Fruit fly (Drosophila melanogaster) whole organism, embryonic: Measurements from ENCODE around the gene CG32344.

Source experiments
- CG12219 ChIP-seq: fragments of 200-800 bp; sonication (Bioruptor generic); optimal IDR thresholded peaks from 3 replicates; lab custom pipeline; 2018; ENCODE audit warnings: missing biosample characterization, mild to moderate bottlenecking, missing genetic modification characterization
- CG13123 ChIP-seq: fragments of 200-800 bp; sonication (Bioruptor generic); optimal IDR thresholded peaks from 2 replicates; lab custom pipeline; 2016; ENCODE audit warnings: missing biosample characterization, missing genetic modification characterization
- CG14965 ChIP-seq: fragments of 200-800 bp; sonication (Bioruptor generic); optimal IDR thresholded peaks from 2 replicates; lab custom pipeline; 2016; ENCODE audit warnings: missing biosample characterization, missing genetic modification characterization, borderline replicate concordance
- CG6689 ChIP-seq: fragments of 200-800 bp; sonication (Bioruptor generic); IDR thresholded peaks from 2 replicates; pipeline ENCODE4 v1.3.6; 2022; ENCODE audit warnings: missing biosample characterization, missing genetic modification characterization
- Fer3 ChIP-seq: fragments of 200-800 bp; sonication (Bioruptor generic); optimal IDR thresholded peaks from 2 replicates; lab custom pipeline; 2018; ENCODE audit warnings: missing biosample characterization, mild to moderate bottlenecking, missing genetic modification characterization, moderate library complexity
- Gug ChIP-seq: fragments of 200-800 bp; sonication (Bioruptor generic); IDR thresholded peaks from 4 replicates; pipeline ENCODE4 v1.3.6; 2022; ENCODE audit warnings: missing biosample characterization, missing genetic modification characterization
- Hand ChIP-seq: fragments of 200-800 bp; sonication (Bioruptor generic); optimal IDR thresholded peaks from 2 replicates; lab custom pipeline; 2017; ENCODE audit warnings: mild to moderate bottlenecking, missing biosample characterization, missing genetic modification reagents, missing genetic modification characterization
- Max ChIP-seq: fragments of 200-800 bp; sonication (Bioruptor generic); optimal IDR thresholded peaks from 2 replicates; lab custom pipeline; 2016; ENCODE audit warnings: missing biosample characterization, mild to moderate bottlenecking, missing genetic modification characterization
- abd-A ChIP-seq: fragments of 200-800 bp; sonication (Bioruptor generic); optimal IDR thresholded peaks from 3 replicates; lab custom pipeline; 2019; ENCODE audit warnings: missing biosample characterization, mild to moderate bottlenecking, missing genetic modification characterization, moderate library complexity
- psq ChIP-seq: fragments of 200-800 bp; sonication (Bioruptor generic); optimal IDR thresholded peaks from 2 replicates; lab custom pipeline; 2017; ENCODE audit warnings: missing biosample characterization, missing genetic modification characterization
- row ChIP-seq: fragments of 200-800 bp; sonication (Bioruptor generic); IDR thresholded peaks from 3 replicates; pipeline ENCODE4 v1.3.6; 2022; ENCODE audit warnings: missing biosample characterization, missing genetic modification characterization
- zen ChIP-seq: fragments of 200-800 bp; sonication (Bioruptor generic); optimal IDR thresholded peaks from 3 replicates; lab custom pipeline; 2018; ENCODE audit warnings: missing biosample characterization, mild to moderate bottlenecking, missing genetic modification characterization, moderate library complexity

DNA sequence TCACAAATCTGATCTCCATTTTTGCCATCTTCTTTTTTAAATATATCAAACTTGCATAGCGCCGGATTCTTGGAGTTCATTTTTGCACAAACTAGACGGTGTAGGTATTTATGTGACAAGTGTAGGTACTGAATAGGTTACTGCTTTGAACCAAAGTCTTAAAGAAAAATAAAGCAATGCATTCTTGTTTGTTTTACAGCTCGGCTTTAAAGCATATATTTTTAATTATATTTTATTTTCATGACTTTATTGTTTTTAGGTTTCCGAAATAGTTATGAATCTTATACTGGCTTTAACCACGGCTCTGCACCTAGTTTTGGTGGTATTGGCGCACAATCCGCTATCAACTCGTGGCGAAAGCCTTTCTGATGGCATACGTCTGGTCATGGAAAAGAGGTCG is 51.2 kb downstream of the CG32344 start, which contains the start of gene CG32845:
- TF ChIP-seq zen, result no peak
- TF ChIP-seq CG14965 (GFP tag; lab: Kevin White, UChicago), result no peak
- TF ChIP-seq Gug (GFP tag; lab: Robert Waterston, UW), result no peak
- TF ChIP-seq Fer3 (tag; lab: Kevin White, UChicago), result no peak
- TF ChIP-seq CG12219, result no peak
- no peak for TF ChIP-seq psq (GFP tag; lab: Kevin White, UChicago)
- TF ChIP-seq CG6689 (GFP tag; lab: Robert Waterston, UW), result no peak
- TF ChIP-seq row, result no peak
- no peak for TF ChIP-seq Max
- no peak for TF ChIP-seq abd-A (tag; lab: Kevin White, UChicago)
- no peak for TF ChIP-seq Hand (GFP tag; lab: Kevin White, UChicago)
- TF ChIP-seq CG13123 (GFP tag; lab: Kevin White, UChicago), result no peak
